Worm (Caenorhabditis elegans): ENCODE results near the gene fbxb-112.
"Not testable (repeated sequence)": the region's sequence is repeated elsewhere in the genome, so short reads cannot be mapped to it uniquely, and the experiment has no call there.

ce11 chrII:3490797-3491196 lies at the start of gene fbxb-112:
- not testable (repeated sequence) for TF ChIP-seq nhr-12 (tag; optimal IDR thresholded peaks at IDR 0.05); ceh-82 (tag; optimal IDR thresholded peaks at IDR 0.05); lin-39 (tag; optimal IDR thresholded peaks at IDR 0.05); tbx-2 (tag; optimal IDR thresholded peaks at IDR 0.05); snu-23 (GFP tag; optimal IDR thresholded peaks at IDR 0.05); nhr-77 (tag; optimal IDR thresholded peaks at IDR 0.05); pag-3 (tag; optimal IDR thresholded peaks at IDR 0.05; ENCODE audit: borderline replicate concordance, insufficient read depth); unc-62 (GFP tag; optimal IDR thresholded peaks at IDR 0.05); unc-86 (tag; optimal IDR thresholded peaks at IDR 0.05); nhr-84 (tag; optimal IDR thresholded peaks at IDR 0.05); mef-2 (tag; optimal IDR thresholded peaks at IDR 0.05); lin-35 (GFP tag; optimal IDR thresholded peaks at IDR 0.05)
